Fruit fly (Drosophila melanogaster) whole organism, prepupa: ENCODE measurements around the gene Ets65A.

ENCODE experiments used
- CG34406 ChIP-seq: fragments of 200-800 bp; sonication (Bioruptor generic); optimal IDR thresholded peaks from 3 replicates; lab custom pipeline; 2016; ENCODE audit warnings: missing biosample characterization, missing genetic modification characterization
- CG3919 ChIP-seq: fragments of 200-800 bp; sonication (Bioruptor generic); optimal IDR thresholded peaks from 3 replicates; lab custom pipeline; 2016; ENCODE audit warnings: missing biosample characterization, missing genetic modification characterization
- CG4318 ChIP-seq: fragments of 200-800 bp; sonication (Bioruptor generic); optimal IDR thresholded peaks from 3 replicates; lab custom pipeline; 2017; ENCODE audit warnings: missing biosample characterization, mild to moderate bottlenecking, missing genetic modification characterization
- CG6276 ChIP-seq: fragments of 200-800 bp; sonication (Bioruptor generic); optimal IDR thresholded peaks from 2 replicates; lab custom pipeline; 2017; ENCODE audit warnings: missing biosample characterization, mild to moderate bottlenecking, missing genetic modification characterization
- Eip78C ChIP-seq: fragments of 200-800 bp; sonication (Bioruptor generic); peaks from one replicate; lab custom pipeline; 2016; ENCODE audit warnings: missing biosample characterization, missing genetic modification characterization
- Sox102F ChIP-seq: fragments of 200-800 bp; sonication (Bioruptor generic); optimal IDR thresholded peaks from 2 replicates; lab custom pipeline; 2016; ENCODE audit warnings: missing biosample characterization, mild to moderate bottlenecking, missing genetic modification characterization
- achi ChIP-seq: fragments of 200-800 bp; sonication (Bioruptor generic); optimal IDR thresholded peaks from 3 replicates; lab custom pipeline; 2016; ENCODE audit warnings: missing biosample characterization, missing genetic modification characterization
- acj6 ChIP-seq: fragments of 200-800 bp; sonication (Bioruptor generic); optimal IDR thresholded peaks from 3 replicates; lab custom pipeline; 2016; ENCODE audit warnings: missing biosample characterization, missing genetic modification characterization
- esn ChIP-seq: fragments of 200-800 bp; sonication (Bioruptor generic); optimal IDR thresholded peaks from 2 replicates; lab custom pipeline; 2016; ENCODE audit warnings: missing biosample characterization, mild to moderate bottlenecking, missing genetic modification characterization, moderate library complexity
- spab ChIP-seq: fragments of 200-800 bp; sonication (Bioruptor generic); optimal IDR thresholded peaks from 2 replicates; lab custom pipeline; 2017; ENCODE audit warnings: missing biosample characterization, mild to moderate bottlenecking, missing genetic modification characterization, missing genetic modification reagents
- topi ChIP-seq: fragments of 200-800 bp; sonication (Bioruptor generic); optimal IDR thresholded peaks from 3 replicates; lab custom pipeline; 2016; ENCODE audit warnings: missing biosample characterization, missing genetic modification characterization

DNA sequence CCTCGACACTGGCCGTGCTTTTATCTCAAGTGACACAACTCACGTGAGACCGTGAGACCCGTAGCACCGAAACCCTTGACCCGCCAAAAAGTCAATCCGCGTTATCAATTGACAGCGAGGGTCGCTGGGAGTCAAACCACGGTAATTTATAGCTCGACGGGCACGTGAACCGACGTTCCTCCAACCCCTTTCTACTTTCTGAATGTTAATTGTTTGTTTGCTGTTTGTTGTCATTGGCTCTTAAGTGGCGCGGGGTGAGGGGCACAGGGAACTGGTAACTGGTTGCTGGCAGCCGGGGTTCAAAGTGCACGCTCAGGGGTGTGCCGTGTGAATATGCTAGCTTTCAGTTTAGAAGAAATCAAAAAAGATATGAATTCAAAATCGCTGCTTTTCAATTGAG lies 9.3 kb downstream of the Ets65A start:
- no peak for TF ChIP-seq esn (GFP tag; lab: Kevin White, UChicago)
- TF ChIP-seq Sox102F (GFP tag; lab: Kevin White, UChicago) = no peak
- no peak for TF ChIP-seq acj6 (GFP tag; lab: Kevin White, UChicago)
- no peak for TF ChIP-seq CG34406 (GFP tag; lab: Kevin White, UChicago)
- no peak for TF ChIP-seq Eip78C (GFP tag; lab: Kevin White, UChicago)
- no peak for TF ChIP-seq CG4318 (GFP tag; lab: Kevin White, UChicago)
- TF ChIP-seq CG3919 (GFP tag; lab: Kevin White, UChicago) = no peak
- TF ChIP-seq achi (GFP tag; lab: Kevin White, UChicago) = no peak
- no peak for TF ChIP-seq topi (GFP tag; lab: Kevin White, UChicago)
- no peak for TF ChIP-seq CG6276 (GFP tag; lab: Kevin White, UChicago)
- TF ChIP-seq spab (GFP tag; lab: Kevin White, UChicago) = no peak
